Fruit fly (Drosophila melanogaster) whole organism: Measurements from ENCODE around the gene Tim17b2.

Source experiments
- CG8478 ChIP-seq: fragments of >200 bp; optimal IDR thresholded peaks from 2 replicates; lab custom pipeline; 2018; ENCODE audit warnings: inconsistent platforms
- Dll ChIP-seq: fragments of >200 bp; optimal IDR thresholded peaks from 2 replicates; lab custom pipeline; 2017
- EcR ChIP-seq, 2 experiments: fragments of >200 bp; optimal IDR thresholded peaks; 2 replicates each; lab custom pipeline; 2017; ENCODE audit warnings: missing biosample characterization in 2 of 2, missing genetic modification characterization in 2 of 2, missing genetic modification reagents in 2 of 2
- pan ChIP-seq: fragments of >200 bp; optimal IDR thresholded peaks from 2 replicates; lab custom pipeline; 2017
- psq ChIP-seq: fragments of >200 bp; optimal IDR thresholded peaks from 2 replicates; lab custom pipeline; 2017
- usp ChIP-seq: fragments of >200 bp; optimal IDR thresholded peaks from 2 replicates; lab custom pipeline; 2017; ENCODE audit warnings: missing biosample characterization, missing genetic modification characterization, mixed read lengths

DNA sequence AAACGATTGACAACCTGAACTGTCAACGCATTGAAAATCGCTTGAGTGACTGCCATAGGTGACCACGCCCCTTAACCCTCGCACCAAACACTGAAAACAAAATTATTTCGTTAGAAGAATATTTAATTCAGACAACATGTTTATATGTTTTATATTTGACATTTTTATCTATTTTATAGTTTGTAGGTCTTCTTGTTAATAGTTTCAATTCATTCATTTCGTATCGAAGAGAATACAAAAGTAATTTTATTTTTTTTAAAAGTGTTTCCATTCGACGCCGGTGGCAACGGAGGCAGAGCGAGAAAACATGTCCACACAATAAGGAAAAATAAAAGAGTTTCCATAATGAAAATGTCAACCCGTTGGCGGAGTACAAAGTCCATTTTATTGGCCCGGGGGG lies 11.8 kb downstream of the Tim17b2 start:
- TF ChIP-seq CG8478 (lab: Kevin White, UChicago) (no peak), EcR (GFP tag; optimal IDR thresholded peaks at IDR 0.05; lab: Kevin White, UChicago) (no peak), Dll (lab: Kevin White, UChicago) (no peak), psq (lab: Kevin White, UChicago) (no peak), usp (GFP tag; lab: Kevin White, UChicago) (no peak), pan (lab: Kevin White, UChicago) (no peak)
